Fruit fly (Drosophila melanogaster): ENCODE measurements around the gene Alg13.

The Alg13 gene

dm6 chr3R:29148072-29148471 lies 9.7 kb upstream of the Alg13 start, which contains the start of the genes CG11882 and Pglym78 (continued):
- no peak for TF ChIP-seq klu (GFP tag; IDR thresholded peaks at IDR 0.05)
- TF ChIP-seq D (optimal IDR thresholded peaks at IDR 0.05): peak; percentile 77
- TF ChIP-seq D (GFP tag; optimal IDR thresholded peaks at IDR 0.05): no peak

dm6 chr3R:29146710-29147109 lies 8.3 kb upstream of the Alg13 start, which contains the start of gene CG14511:
Gene CG14511, minus strand, starts transcription at chr3R:29146893.
- TF ChIP-seq oc (tag; optimal IDR thresholded peaks at IDR 0.05) (no peak), corto (GFP tag; optimal IDR thresholded peaks at IDR 0.05) (no peak), trh (GFP tag; optimal IDR thresholded peaks at IDR 0.05) (no peak), Sox102F (GFP tag; optimal IDR thresholded peaks at IDR 0.05) (no peak), CG7271 (tag; optimal IDR thresholded peaks at IDR 0.05) (no peak), Gsc (GFP tag; IDR thresholded peaks at IDR 0.05) (no peak), CG5180 (GFP tag; optimal IDR thresholded peaks at IDR 0.05) (no peak), Ssrp (tag; optimal IDR thresholded peaks at IDR 0.05) (no peak), Nf-YC (tag; optimal IDR thresholded peaks at IDR 0.05) (no peak), Scr (GFP tag; IDR thresholded peaks at IDR 0.05; ENCODE audit: partially characterized antibody) (peak; percentile 41; the same call in 1 of the 2 replicates), dati (GFP tag; IDR thresholded peaks at IDR 0.05) (no peak), Fer1 (GFP tag; optimal IDR thresholded peaks at IDR 0.05) (no peak), esg (GFP tag; conservative IDR thresholded peaks at IDR 0.05) (no peak), CG42726 (GFP tag; IDR thresholded peaks at IDR 0.05; ENCODE audit: partially characterized antibody) (no peak), crp (GFP tag; optimal IDR thresholded peaks at IDR 0.05) (peak in 1 of 2 experiments; percentile 81), CG2712 (tag; optimal IDR thresholded peaks at IDR 0.05) (no peak), CG16813 (GFP tag; IDR thresholded peaks at IDR 0.05; ENCODE audit: partially characterized antibody) (no peak), Blimp-1 (GFP tag; optimal IDR thresholded peaks at IDR 0.05) (peak; percentile 29), CG4820 (GFP tag; optimal IDR thresholded peaks at IDR 0.05) (no peak), MBD-R2 (GFP tag; IDR thresholded peaks at IDR 0.05) (peak; percentile 66), E2f2 (GFP tag; IDR thresholded peaks at IDR 0.05) (peak; percentile 77), CG34422 (GFP tag; IDR thresholded peaks at IDR 0.05) (peak; percentile 32; the same call in 1 of the 3 replicates), Dll (GFP tag; IDR thresholded peaks at IDR 0.05; ENCODE audit: partially characterized antibody) (peak; percentile 45; the same call in 1 of the 4 replicates), pzg (GFP tag; optimal IDR thresholded peaks at IDR 0.05) (peak; percentile 26), MESR4 (GFP tag; optimal IDR thresholded peaks at IDR 0.05) (peak; percentile 0), CG12219 (GFP tag; optimal IDR thresholded peaks at IDR 0.05) (no peak), CG12659 (GFP tag; optimal IDR thresholded peaks at IDR 0.05) (no peak), toy (GFP tag; IDR thresholded peaks at IDR 0.05) (no peak), Hmx (GFP tag; optimal IDR thresholded peaks at IDR 0.05) (no peak), exex (tag; optimal IDR thresholded peaks at IDR 0.05) (no peak), ems (GFP tag; optimal IDR thresholded peaks at IDR 0.05) (no peak), bbx (GFP tag; IDR thresholded peaks at IDR 0.05; ENCODE audit: partially characterized antibody) (peak; percentile 30; the same call in 1 of the 2 replicates), Rfx (GFP tag; IDR thresholded peaks at IDR 0.05) (no peak), CG13296 (GFP tag; optimal IDR thresholded peaks at IDR 0.05) (no peak), CG13287 (GFP tag; IDR thresholded peaks at IDR 0.05; ENCODE audit: partially characterized antibody) (peak; percentile 48; the same call in 1 of the 2 replicates), ewg (GFP tag; optimal IDR thresholded peaks at IDR 0.05) (no peak), vnd (GFP tag; IDR thresholded peaks at IDR 0.05; ENCODE audit: partially characterized antibody) (no peak), CG14441 (GFP tag; IDR thresholded peaks at IDR 0.05) (no peak), Sox100B (GFP tag; optimal IDR thresholded peaks at IDR 0.05) (no peak), CG3163 (GFP tag; optimal IDR thresholded peaks at IDR 0.05) (no peak), br (optimal IDR thresholded peaks at IDR 0.05) (no peak), CG17186 (GFP tag; optimal IDR thresholded peaks at IDR 0.05) (no peak), H15 (GFP tag; IDR thresholded peaks at IDR 0.05) (no peak), CG11723 (GFP tag; optimal IDR thresholded peaks at IDR 0.05) (no peak), Camta (GFP tag; optimal IDR thresholded peaks at IDR 0.05) (no peak), CG14667 (GFP tag; IDR thresholded peaks at IDR 0.05) (no peak)
